Fruit fly (Drosophila melanogaster) S2 (cell line): Measurements from ENCODE around the gene CG6654.

Experiments used
- CG8478 ChIP-seq: fragments of >200 bp; optimal IDR thresholded peaks from 2 replicates; lab custom pipeline; 2018
- CTCF ChIP-seq, 2 experiments: fragments of >200 bp; optimal IDR thresholded peaks; 2 replicates each; lab custom pipeline; 2018

DNA sequence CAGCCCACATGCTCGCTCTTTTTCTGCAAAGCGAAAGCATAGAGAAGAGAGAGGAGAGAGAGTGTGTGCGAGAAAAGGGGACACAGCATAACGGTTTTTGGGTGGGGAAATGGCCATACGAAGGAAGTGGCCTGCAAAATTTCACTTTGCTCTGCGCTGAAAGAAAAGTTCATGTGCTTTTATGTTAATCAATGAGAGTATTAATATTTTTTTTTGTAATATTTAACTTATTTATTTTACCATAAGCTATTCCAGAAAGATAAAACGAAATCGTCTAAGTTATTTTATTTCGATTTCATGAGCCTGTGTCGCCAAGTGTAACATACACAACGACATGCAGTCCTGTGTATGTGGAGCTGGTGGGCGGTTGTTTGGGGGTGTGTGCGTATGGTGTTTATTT, 37.0 kb upstream of the CG6654 start:
- TF ChIP-seq CTCF (optimal IDR thresholded peaks at IDR 0.05; lab: Kevin White, UChicago) (no peak), CG8478 (lab: Kevin White, UChicago) (no peak)
